Worm (Caenorhabditis elegans): ENCODE data around the gene T01B7.13.

T01B7.13 gene

ce11 chrII:8738244-8738643, 23.0 kb downstream of the T01B7.13 start:
- TF ChIP-seq ama-1 (optimal IDR thresholded peaks at IDR 0.05) (no peak), aly-2 (tag; optimal IDR thresholded peaks at IDR 0.05) (no peak), mab-5 (tag; optimal IDR thresholded peaks at IDR 0.05) (no peak), unc-62 (GFP tag; optimal IDR thresholded peaks at IDR 0.05) (no peak), C34F6.9 (tag; optimal IDR thresholded peaks at IDR 0.05) (no peak), unc-55 (GFP tag; optimal IDR thresholded peaks at IDR 0.05) (no peak), nhr-237 (tag; optimal IDR thresholded peaks at IDR 0.05) (no peak), sma-3 (GFP tag; optimal IDR thresholded peaks at IDR 0.05) (no peak), ztf-4 (tag; optimal IDR thresholded peaks at IDR 0.05) (no peak), R02D3.7 (tag; optimal IDR thresholded peaks at IDR 0.05) (no peak), zag-1 (tag; optimal IDR thresholded peaks at IDR 0.05) (no peak), skn-1 (tag; optimal IDR thresholded peaks at IDR 0.05) (no peak), elt-3 (tag; optimal IDR thresholded peaks at IDR 0.05) (no peak), nhr-25 (tag; optimal IDR thresholded peaks at IDR 0.05) (no peak)

- no peak for TF ChIP-seq zag-1 (tag; optimal IDR thresholded peaks at IDR 0.05)
- TF ChIP-seq peb-1 (tag; optimal IDR thresholded peaks at IDR 0.05) = no peak
- TF ChIP-seq egl-27 (tag; optimal IDR thresholded peaks at IDR 0.05) = no peak
- no peak for TF ChIP-seq sem-4 (tag; optimal IDR thresholded peaks at IDR 0.05)
- no peak for TF ChIP-seq nhr-129 (tag; optimal IDR thresholded peaks at IDR 0.05)
- no peak for TF ChIP-seq nhr-237 (tag; optimal IDR thresholded peaks at IDR 0.05)
- TF ChIP-seq mab-5 (tag; optimal IDR thresholded peaks at IDR 0.05) = no peak
- no peak for TF ChIP-seq R02D3.7 (tag; optimal IDR thresholded peaks at IDR 0.05)
- TF ChIP-seq ceh-16 (tag; optimal IDR thresholded peaks at IDR 0.05) = no peak
- no peak for TF ChIP-seq mdl-1 (tag; optimal IDR thresholded peaks at IDR 0.05)
- peak; percentile 10 for TF ChIP-seq lin-13 (GFP tag; optimal IDR thresholded peaks at IDR 0.05)
- no peak for TF ChIP-seq nhr-21 (tag; optimal IDR thresholded peaks at IDR 0.05)
- TF ChIP-seq sma-9 (GFP tag; optimal IDR thresholded peaks at IDR 0.05) = peak; percentile 73
- no peak for TF ChIP-seq sma-9 (tag; optimal IDR thresholded peaks at IDR 0.05)
- peak; percentile 3 for TF ChIP-seq ztf-4 (tag; optimal IDR thresholded peaks at IDR 0.05)
- TF ChIP-seq nhr-11 (tag; optimal IDR thresholded peaks at IDR 0.05) = no peak
- no peak for TF ChIP-seq nhr-6 (tag; optimal IDR thresholded peaks at IDR 0.05)
- peak; percentile 35 for TF ChIP-seq crh-2 (tag; optimal IDR thresholded peaks at IDR 0.05)
- TF ChIP-seq ama-1 (optimal IDR thresholded peaks at IDR 0.05) = no peak
- TF ChIP-seq alr-1 (tag; optimal IDR thresholded peaks at IDR 0.05) = no peak
These were observed 23.8 kb downstream of the T01B7.13 start for ce11 chrII:8738955-8739354.

ce11 chrII:8740326-8740949, 25.2 kb downstream of the T01B7.13 start:
- TF ChIP-seq aly-2 (tag; optimal IDR thresholded peaks at IDR 0.05) (no peak), nhr-237 (tag; optimal IDR thresholded peaks at IDR 0.05) (no peak), dmd-4 (tag; optimal IDR thresholded peaks at IDR 0.05) (no peak), peb-1 (tag; optimal IDR thresholded peaks at IDR 0.05) (no peak), mbf-1 (tag; optimal IDR thresholded peaks at IDR 0.05) (no peak), nhr-6 (tag; optimal IDR thresholded peaks at IDR 0.05) (peak; percentile 34), ama-1 (optimal IDR thresholded peaks at IDR 0.05) (no peak), nhr-77 (tag; optimal IDR thresholded peaks at IDR 0.05) (no peak), lin-39 (tag; optimal IDR thresholded peaks at IDR 0.05) (no peak), blmp-1 (tag; optimal IDR thresholded peaks at IDR 0.05; ENCODE audit: insufficient read depth) (peak; percentile 39), nhr-129 (tag; optimal IDR thresholded peaks at IDR 0.05) (peak; percentile 41), ztf-11 (tag; optimal IDR thresholded peaks at IDR 0.05) (no peak), nhr-11 (tag; optimal IDR thresholded peaks at IDR 0.05) (no peak), ztf-4 (tag; optimal IDR thresholded peaks at IDR 0.05) (no peak), snpc-4 (tag; optimal IDR thresholded peaks at IDR 0.05) (no peak), F13H6.1 (tag; optimal IDR thresholded peaks at IDR 0.05) (peak; percentile 42), Y55F3AM.14 (GFP tag; optimal IDR thresholded peaks at IDR 0.05) (peak; percentile 46), fos-1 (tag; optimal IDR thresholded peaks at IDR 0.05) (peak; percentile 77), unc-62 (GFP tag; optimal IDR thresholded peaks at IDR 0.05) (no peak), lin-11 (tag; optimal IDR thresholded peaks at IDR 0.05) (no peak), elt-3 (tag; optimal IDR thresholded peaks at IDR 0.05) (no peak), gmeb-1 (tag; optimal IDR thresholded peaks at IDR 0.05) (peak; percentile 14), lin-13 (GFP tag; optimal IDR thresholded peaks at IDR 0.05) (peak; percentile 5), sem-4 (tag; optimal IDR thresholded peaks at IDR 0.05) (no peak), alr-1 (tag; optimal IDR thresholded peaks at IDR 0.05) (no peak), egl-27 (tag; optimal IDR thresholded peaks at IDR 0.05) (peak; percentile 38), unc-39 (tag; optimal IDR thresholded peaks at IDR 0.05) (no peak), unc-55 (GFP tag; optimal IDR thresholded peaks at IDR 0.05) (no peak), mdl-1 (tag; optimal IDR thresholded peaks at IDR 0.05) (peak; percentile 58 to 62), skn-1 (tag; optimal IDR thresholded peaks at IDR 0.05) (no peak), crh-2 (tag; optimal IDR thresholded peaks at IDR 0.05) (peak; percentile 79), nhr-21 (tag; optimal IDR thresholded peaks at IDR 0.05) (peak; percentile 63), ZK546.5 (tag; optimal IDR thresholded peaks at IDR 0.05) (no peak), ceh-82 (tag; optimal IDR thresholded peaks at IDR 0.05) (no peak), sma-9 (GFP tag; optimal IDR thresholded peaks at IDR 0.05) (peak; percentile 99), sma-9 (tag; optimal IDR thresholded peaks at IDR 0.05) (no peak), zag-1 (tag; optimal IDR thresholded peaks at IDR 0.05) (no peak), nhr-23 (tag; optimal IDR thresholded peaks at IDR 0.05) (no peak), R02D3.7 (tag; optimal IDR thresholded peaks at IDR 0.05) (no peak), sma-3 (GFP tag; optimal IDR thresholded peaks at IDR 0.05) (no peak), C34F6.9 (tag; optimal IDR thresholded peaks at IDR 0.05) (no peak), mab-5 (tag; optimal IDR thresholded peaks at IDR 0.05) (no peak), nhr-12 (tag; optimal IDR thresholded peaks at IDR 0.05) (no peak), ztf-1 (GFP tag; conservative IDR thresholded peaks at IDR 0.05) (no peak)
